Fruit fly (Drosophila melanogaster): ENCODE results near the gene Hsp22.
A peak's percentile ranks its signal among the peaks of the same experiment; 100 is the strongest.

DNA sequence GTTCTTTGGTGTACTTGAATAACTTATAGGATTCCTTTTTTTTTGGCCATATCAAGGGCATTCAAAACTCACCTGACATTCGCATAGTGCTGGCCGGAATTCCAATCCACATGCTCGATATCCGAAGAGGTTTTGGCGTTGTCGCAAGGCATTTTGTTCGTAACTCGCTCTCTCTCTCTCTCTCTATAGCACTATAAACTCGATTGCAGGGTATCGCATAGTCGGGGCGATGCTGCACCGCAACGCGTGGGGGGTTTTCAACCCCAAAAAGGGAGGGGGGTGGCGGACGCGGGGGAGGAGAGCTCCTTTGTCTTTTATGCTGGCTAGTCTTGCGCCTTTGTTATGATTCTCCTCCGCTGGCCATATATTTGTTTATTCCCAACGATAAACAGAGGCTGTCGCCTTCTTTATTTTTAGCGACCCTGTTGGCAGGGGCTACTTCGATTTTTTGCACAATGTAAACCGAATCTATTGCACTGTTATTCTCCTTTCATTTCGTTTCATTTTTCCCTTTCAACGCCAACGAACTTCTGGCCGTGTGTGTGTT is 25.8 kb downstream of the Hsp22 start:
- peak; percentile 35; the same call in 1 of the 2 replicates for TF ChIP-seq CG32121 (GFP tag; IDR thresholded peaks at IDR 0.05)
- no peak for TF ChIP-seq CG14655 (GFP tag; optimal IDR thresholded peaks at IDR 0.05)
- TF ChIP-seq CG10348 (GFP tag; IDR thresholded peaks at IDR 0.05), result no peak
- no peak for TF ChIP-seq rn (GFP tag; IDR thresholded peaks at IDR 0.05)
- TF ChIP-seq CG8159 (tag; optimal IDR thresholded peaks at IDR 0.05), result peak; percentile 20
- peak; percentile 1 for TF ChIP-seq CG17806 (tag; optimal IDR thresholded peaks at IDR 0.05)

All from whole organism, pupa.